Worm (Caenorhabditis elegans) whole organism, L2 larva: Measurements from ENCODE around the gene nlp-32.

Source experiments
- R02D3.7 ChIP-seq: fragments of 150-350 bp; optimal IDR thresholded peaks from 2 replicates; lab custom pipeline; 2014; ENCODE audit warnings: missing biosample characterization, missing genetic modification characterization
- blmp-1 ChIP-seq: sonication (generic microtip); optimal IDR thresholded peaks from 2 replicates; lab custom pipeline; 2017; ENCODE audit warnings: missing genetic modification characterization, mild to moderate bottlenecking, missing compliant biosample characterization, antibody characterized with exemption, moderate library complexity; ENCODE audit not compliant: insufficient read depth
- fos-1 ChIP-seq: fragments of 150-350 bp; optimal IDR thresholded peaks from 2 replicates; lab custom pipeline; 2014; ENCODE audit warnings: missing biosample characterization, missing genetic modification characterization
- lsy-2 ChIP-seq, 2 experiments: fragments of 150-350 bp in 1 of 2; sonication (generic microtip) in 1 of 2; optimal IDR thresholded peaks; 2 replicates each; lab custom pipeline; 2014 to 2017; ENCODE audit warnings: missing biosample characterization in 2 of 2, missing genetic modification characterization in 2 of 2
- nhr-10 ChIP-seq: sonication (generic microtip); optimal IDR thresholded peaks from 2 replicates; lab custom pipeline; 2017; ENCODE audit warnings: missing biosample characterization, missing genetic modification characterization
- nhr-11 ChIP-seq: fragments of 150-350 bp; optimal IDR thresholded peaks from 2 replicates; lab custom pipeline; 2014; ENCODE audit warnings: missing biosample characterization, missing genetic modification characterization
- nhr-12 ChIP-seq: fragments of 150-350 bp; optimal IDR thresholded peaks from 2 replicates; lab custom pipeline; 2014; ENCODE audit warnings: missing biosample characterization, missing genetic modification characterization
- nhr-23 ChIP-seq: fragments of 150-350 bp; optimal IDR thresholded peaks from 2 replicates; lab custom pipeline; 2014; ENCODE audit warnings: missing biosample characterization, missing genetic modification reagents, missing genetic modification characterization
- peb-1 ChIP-seq: fragments of 150-350 bp; optimal IDR thresholded peaks from 2 replicates; lab custom pipeline; 2014; ENCODE audit warnings: missing biosample characterization, missing genetic modification characterization
- skn-1 ChIP-seq: sonication (generic microtip); optimal IDR thresholded peaks from 2 replicates; lab custom pipeline; 2017; ENCODE audit warnings: missing biosample characterization, missing genetic modification characterization
- snpc-4 ChIP-seq: fragments of 150-350 bp; optimal IDR thresholded peaks from 2 replicates; lab custom pipeline; 2014; ENCODE audit warnings: missing biosample characterization, missing genetic modification characterization
- unc-62 ChIP-seq: fragments of 150-350 bp; optimal IDR thresholded peaks from 2 replicates; lab custom pipeline; 2014; ENCODE audit warnings: missing biosample characterization, missing genetic modification reagents, missing genetic modification characterization
- zag-1 ChIP-seq: fragments of 150-350 bp; optimal IDR thresholded peaks from 2 replicates; lab custom pipeline; 2014; ENCODE audit warnings: missing biosample characterization, missing genetic modification characterization
- ztf-4 ChIP-seq: fragments of 150-350 bp; optimal IDR thresholded peaks from 2 replicates; lab custom pipeline; 2014; ENCODE audit warnings: missing biosample characterization, missing genetic modification characterization

DNA sequence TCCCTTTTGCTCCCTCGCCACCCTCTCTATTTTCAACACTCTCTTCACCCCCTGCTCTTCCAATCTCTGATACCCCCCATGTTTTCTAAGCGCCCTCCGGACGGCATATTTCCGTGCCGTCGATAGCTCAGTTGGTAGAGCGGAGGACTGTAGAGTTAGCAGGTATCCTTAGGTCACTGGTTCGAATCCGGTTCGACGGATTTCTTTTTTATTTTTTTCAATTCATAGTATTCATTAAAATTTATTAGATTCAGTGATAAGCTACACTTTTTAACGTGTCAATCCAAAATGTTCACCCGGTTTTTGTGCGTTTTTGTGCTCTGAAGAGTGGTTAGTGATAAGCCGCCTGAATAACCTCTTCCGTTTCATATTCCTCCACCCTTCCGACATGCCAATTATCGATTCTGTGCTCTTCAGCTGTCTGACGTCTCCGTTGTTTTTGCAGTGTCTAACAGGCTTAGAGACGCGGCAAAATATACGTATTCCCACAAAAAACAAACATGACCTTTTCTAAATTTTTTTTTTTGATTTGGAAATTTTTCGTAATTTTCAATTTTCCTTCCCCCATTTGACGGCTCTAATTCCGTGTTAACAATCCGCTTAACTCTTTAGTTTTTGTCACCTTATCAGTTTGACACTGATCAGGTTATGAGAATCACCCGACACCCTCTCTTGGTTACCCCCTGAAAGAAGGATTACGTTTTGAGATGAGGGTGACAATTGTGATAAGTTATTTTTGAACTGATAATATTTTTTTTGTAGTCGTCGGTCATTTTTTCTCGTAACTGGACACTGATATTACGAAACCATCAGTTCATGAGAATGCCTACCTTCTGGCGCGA, 49.1 kb upstream of the nlp-32 start:
- TF ChIP-seq peb-1 (tag; lab: Kevin White, UChicago) = no peak
- TF ChIP-seq lsy-2 (tag; optimal IDR thresholded peaks at IDR 0.05; lab: Kevin White, UChicago) = peak in 1 of 2 experiments; percentile 40
- no peak for TF ChIP-seq skn-1 (tag; lab: Kevin White, UChicago)
- TF ChIP-seq snpc-4 (tag; lab: Kevin White, UChicago) = no peak
- peak; percentile 17 for TF ChIP-seq fos-1 (tag; lab: Kevin White, UChicago)
- no peak for TF ChIP-seq unc-62 (GFP tag; lab: Kevin White, UChicago)
- TF ChIP-seq R02D3.7 (tag; lab: Kevin White, UChicago) = no peak
- TF ChIP-seq nhr-10 (tag; lab: Kevin White, UChicago) = no peak
- TF ChIP-seq nhr-23 (tag; lab: Kevin White, UChicago) = no peak
- TF ChIP-seq ztf-4 (tag; lab: Kevin White, UChicago) = no peak
- no peak for TF ChIP-seq nhr-12
- no peak for TF ChIP-seq blmp-1 (tag; lab: Kevin White, UChicago)
- no peak for TF ChIP-seq nhr-11 (tag; lab: Kevin White, UChicago)
- no peak for TF ChIP-seq zag-1
